Fruit fly (Drosophila melanogaster) whole organism, embryonic: ENCODE results near the gene Srpk79D.

Source experiments
- Ada2b ChIP-seq: fragments of 200-800 bp; sonication (Bioruptor generic); IDR thresholded peaks from 2 replicates; pipeline ENCODE4 v1.3.6; 2022; ENCODE audit warnings: missing biosample characterization, missing genetic modification characterization
- Bgb ChIP-seq: fragments of 200-800 bp; sonication (Bioruptor generic); IDR thresholded peaks from 2 replicates; pipeline ENCODE4 v1.3.6; 2022; ENCODE audit warnings: missing biosample characterization, missing genetic modification characterization; ENCODE audit not compliant: partially characterized antibody
- Bteb2 ChIP-seq: fragments of 200-800 bp; sonication (Bioruptor generic); optimal IDR thresholded peaks from 2 replicates; lab custom pipeline; 2016; ENCODE audit warnings: missing biosample characterization, missing genetic modification characterization
- CG10321 ChIP-seq: fragments of 200-800 bp; sonication (Bioruptor generic); IDR thresholded peaks from 2 replicates; pipeline ENCODE4 v1.3.6; 2022; ENCODE audit warnings: missing biosample characterization, missing genetic modification characterization
- CG11456 ChIP-seq: fragments of 200-800 bp; sonication (Bioruptor generic); IDR thresholded peaks from 3 replicates; pipeline ENCODE4 v1.3.6; 2022; ENCODE audit warnings: missing biosample characterization, missing genetic modification characterization
- CG13123 ChIP-seq: fragments of 200-800 bp; sonication (Bioruptor generic); optimal IDR thresholded peaks from 2 replicates; lab custom pipeline; 2016; ENCODE audit warnings: missing biosample characterization, missing genetic modification characterization
- CG15514 ChIP-seq: fragments of 200-800 bp; sonication (Bioruptor generic); optimal IDR thresholded peaks from 3 replicates; lab custom pipeline; 2017; ENCODE audit warnings: missing biosample characterization, missing genetic modification characterization, mild to moderate bottlenecking, moderate library complexity, missing genetic modification reagents
- CG1602 ChIP-seq: fragments of 200-800 bp; sonication (Bioruptor generic); optimal IDR thresholded peaks from 3 replicates; lab custom pipeline; 2016; ENCODE audit warnings: missing biosample characterization, missing genetic modification characterization
- CG1832 ChIP-seq: fragments of 200-800 bp; sonication (Bioruptor generic); optimal IDR thresholded peaks from 2 replicates; lab custom pipeline; 2017; ENCODE audit warnings: missing biosample characterization, mild to moderate bottlenecking, missing genetic modification characterization, inconsistent platforms
- CG2678 ChIP-seq: fragments of 200-800 bp; sonication (Bioruptor generic); optimal IDR thresholded peaks from 3 replicates; lab custom pipeline; 2019; ENCODE audit warnings: missing biosample characterization, mild to moderate bottlenecking, missing genetic modification characterization, moderate library complexity
- CG30020 ChIP-seq: fragments of 200-800 bp; optimal IDR thresholded peaks from 2 replicates; lab custom pipeline; 2019; ENCODE audit warnings: missing biosample characterization, mild to moderate bottlenecking, missing genetic modification characterization, moderate library complexity
- CG3065 ChIP-seq: fragments of 200-800 bp; sonication (Bioruptor generic); optimal IDR thresholded peaks from 2 replicates; lab custom pipeline; 2016; ENCODE audit warnings: missing biosample characterization, missing genetic modification characterization
- CG6175 ChIP-seq: fragments of 200-800 bp; sonication (Bioruptor generic); IDR thresholded peaks from 3 replicates; pipeline ENCODE4 v1.3.6; 2022; ENCODE audit warnings: missing biosample characterization, missing genetic modification characterization
- CG6254 ChIP-seq: fragments of 200-800 bp; sonication (Bioruptor generic); optimal IDR thresholded peaks from 3 replicates; lab custom pipeline; 2017; ENCODE audit warnings: mild to moderate bottlenecking, missing biosample characterization, missing genetic modification reagents, missing genetic modification characterization
- CG8089 ChIP-seq: fragments of 200-800 bp; sonication (Bioruptor generic); optimal IDR thresholded peaks from 3 replicates; lab custom pipeline; 2016; ENCODE audit warnings: missing biosample characterization, missing genetic modification characterization
- CG8388 ChIP-seq: fragments of 200-800 bp; sonication (Bioruptor generic); optimal IDR thresholded peaks from 2 replicates; lab custom pipeline; 2019; ENCODE audit warnings: missing biosample characterization, mild to moderate bottlenecking, missing genetic modification characterization, moderate library complexity
- CoRest ChIP-seq: fragments of 200-800 bp; sonication (Bioruptor generic); optimal IDR thresholded peaks from 3 replicates; lab custom pipeline; 2018; ENCODE audit warnings: missing biosample characterization, mild to moderate bottlenecking, missing genetic modification characterization, moderate library complexity
- CrebB ChIP-seq: fragments of 200-800 bp; sonication (Bioruptor generic); optimal IDR thresholded peaks from 3 replicates; lab custom pipeline; 2018; ENCODE audit warnings: missing biosample characterization, mild to moderate bottlenecking, missing genetic modification characterization
- Dip3 ChIP-seq: fragments of 200-800 bp; sonication (Bioruptor generic); optimal IDR thresholded peaks from 3 replicates; lab custom pipeline; 2016; ENCODE audit warnings: missing biosample characterization, missing genetic modification characterization
- Doc3 ChIP-seq: fragments of 200-800 bp; sonication (Bioruptor generic); IDR thresholded peaks from 3 replicates; pipeline ENCODE4 v1.3.6; 2022; ENCODE audit warnings: missing biosample characterization, missing genetic modification characterization; ENCODE audit not compliant: partially characterized antibody
- E2f2 ChIP-seq: fragments of 200-800 bp; sonication (Bioruptor generic); IDR thresholded peaks from 2 replicates; pipeline ENCODE4 v1.3.6; 2022; ENCODE audit warnings: missing biosample characterization, missing genetic modification characterization
- Ets97D ChIP-seq: fragments of 200-800 bp; sonication (Bioruptor generic); optimal IDR thresholded peaks from 3 replicates; lab custom pipeline; 2016; ENCODE audit warnings: missing biosample characterization, missing genetic modification characterization
- HHEX ChIP-seq: fragments of 200-800 bp; sonication (Bioruptor generic); optimal IDR thresholded peaks from 3 replicates; lab custom pipeline; 2017; ENCODE audit warnings: missing biosample characterization, mild to moderate bottlenecking, missing genetic modification characterization, missing genetic modification reagents
- Lim3 ChIP-seq: fragments of 200-800 bp; sonication (Bioruptor generic); IDR thresholded peaks from 2 replicates; pipeline ENCODE4 v1.3.6; 2022; ENCODE audit warnings: missing biosample characterization, missing genetic modification characterization
- MBD-R2 ChIP-seq: fragments of 200-800 bp; sonication (Bioruptor generic); IDR thresholded peaks from 2 replicates; pipeline ENCODE4 v1.3.6; 2022; ENCODE audit warnings: missing biosample characterization, missing genetic modification characterization
- Max ChIP-seq: fragments of 200-800 bp; sonication (Bioruptor generic); optimal IDR thresholded peaks from 2 replicates; lab custom pipeline; 2016; ENCODE audit warnings: missing biosample characterization, mild to moderate bottlenecking, missing genetic modification characterization
- NC2α ChIP-seq: fragments of 200-800 bp; sonication (Bioruptor generic); optimal IDR thresholded peaks from 2 replicates; lab custom pipeline; 2016; ENCODE audit warnings: missing biosample characterization, missing genetic modification characterization
- NfI ChIP-seq: fragments of 200-800 bp; sonication (Bioruptor generic); optimal IDR thresholded peaks from 3 replicates; lab custom pipeline; 2018; ENCODE audit warnings: missing biosample characterization, mild to moderate bottlenecking, missing genetic modification characterization, moderate library complexity
- Sin3A ChIP-seq: fragments of >200 bp; optimal IDR thresholded peaks from 2 replicates; lab custom pipeline; 2018
- Sox100B ChIP-seq: fragments of 200-800 bp; sonication (Bioruptor generic); optimal IDR thresholded peaks from 3 replicates; lab custom pipeline; 2018; ENCODE audit warnings: missing biosample characterization, mild to moderate bottlenecking, missing genetic modification characterization
- Sox102F ChIP-seq: fragments of 200-800 bp; sonication (Bioruptor generic); optimal IDR thresholded peaks from 2 replicates; lab custom pipeline; 2018; ENCODE audit warnings: missing biosample characterization, mild to moderate bottlenecking, missing genetic modification characterization, moderate library complexity
- Ssrp ChIP-seq: fragments of 200-800 bp; sonication (Bioruptor generic); optimal IDR thresholded peaks from 2 replicates; lab custom pipeline; 2018; ENCODE audit warnings: missing biosample characterization, mild to moderate bottlenecking, missing genetic modification characterization, moderate library complexity
- ac ChIP-seq: fragments of 200-800 bp; sonication (Bioruptor generic); optimal IDR thresholded peaks from 3 replicates; lab custom pipeline; 2017; ENCODE audit warnings: missing biosample characterization, mild to moderate bottlenecking, missing genetic modification characterization
- ara ChIP-seq: fragments of 200-800 bp; sonication (Bioruptor generic); IDR thresholded peaks from 2 replicates; pipeline ENCODE4 v1.3.6; 2022; ENCODE audit warnings: missing biosample characterization, missing genetic modification characterization
- bcd ChIP-seq: fragments of 200-800 bp; sonication (Bioruptor generic); optimal IDR thresholded peaks from 2 replicates; lab custom pipeline; 2017; ENCODE audit warnings: missing biosample characterization, mild to moderate bottlenecking, missing genetic modification characterization
- croc ChIP-seq: fragments of 200-800 bp; sonication (Bioruptor generic); conservative IDR thresholded peaks from 3 replicates; pipeline ENCODE4 v1.3.6; 2022; ENCODE audit warnings: missing biosample characterization, missing genetic modification characterization
- dati ChIP-seq: fragments of 200-800 bp; sonication (Bioruptor generic); IDR thresholded peaks from 2 replicates; pipeline ENCODE4 v1.3.6; 2022; ENCODE audit warnings: missing biosample characterization, missing genetic modification characterization
- dmrt11E ChIP-seq: fragments of 200-800 bp; sonication (Bioruptor generic); optimal IDR thresholded peaks from 3 replicates; lab custom pipeline; 2018; ENCODE audit warnings: missing biosample characterization, mild to moderate bottlenecking, missing genetic modification characterization, moderate library complexity
- dysf ChIP-seq: fragments of 200-800 bp; sonication (Bioruptor generic); IDR thresholded peaks from 3 replicates; pipeline ENCODE4 v1.3.6; 2022; ENCODE audit warnings: missing biosample characterization, missing genetic modification characterization
- esg ChIP-seq: fragments of 200-800 bp; sonication (Bioruptor generic); conservative IDR thresholded peaks from 2 replicates; pipeline ENCODE4 v1.3.6; 2022; ENCODE audit warnings: missing biosample characterization, missing genetic modification characterization
- gfzf ChIP-seq: fragments of 200-800 bp; sonication (Bioruptor generic); optimal IDR thresholded peaks from 2 replicates; lab custom pipeline; 2016; ENCODE audit warnings: missing biosample characterization, mild to moderate bottlenecking, missing genetic modification characterization, moderate library complexity
- grn ChIP-seq: fragments of 200-800 bp; sonication (Bioruptor generic); optimal IDR thresholded peaks from 3 replicates; lab custom pipeline; 2017; ENCODE audit warnings: missing biosample characterization, missing genetic modification characterization
- jigr1 ChIP-seq: fragments of 200-800 bp; sonication (Bioruptor generic); IDR thresholded peaks from 3 replicates; pipeline ENCODE4 v1.3.6; 2022; ENCODE audit warnings: missing biosample characterization, missing genetic modification characterization
- nom ChIP-seq: fragments of 200-800 bp; sonication (Bioruptor generic); optimal IDR thresholded peaks from 2 replicates; lab custom pipeline; 2017; ENCODE audit warnings: missing biosample characterization, missing genetic modification characterization, mild to moderate bottlenecking, moderate library complexity, missing genetic modification reagents
- p53 ChIP-seq: fragments of 200-800 bp; sonication (Bioruptor generic); optimal IDR thresholded peaks from 2 replicates; lab custom pipeline; 2016; ENCODE audit warnings: missing biosample characterization, missing genetic modification characterization
- sens-2 ChIP-seq: fragments of 200-800 bp; sonication (Bioruptor generic); IDR thresholded peaks from 2 replicates; pipeline ENCODE4 v1.3.6; 2022; ENCODE audit warnings: missing biosample characterization, missing genetic modification characterization
- sna ChIP-seq: fragments of 200-800 bp; sonication (Bioruptor generic); IDR thresholded peaks from 2 replicates; pipeline ENCODE4 v1.3.6; 2022; ENCODE audit warnings: missing biosample characterization, missing genetic modification characterization; ENCODE audit not compliant: partially characterized antibody
- tgo ChIP-seq: fragments of 200-800 bp; sonication (Bioruptor generic); IDR thresholded peaks from 3 replicates; pipeline ENCODE4 v1.3.6; 2022; ENCODE audit warnings: missing biosample characterization, missing genetic modification characterization
- twi ChIP-seq: fragments of 200-800 bp; optimal IDR thresholded peaks from 2 replicates; lab custom pipeline; 2019; ENCODE audit warnings: missing biosample characterization, mild to moderate bottlenecking, missing genetic modification characterization, moderate library complexity
- wek ChIP-seq: fragments of 200-800 bp; sonication (Bioruptor generic); optimal IDR thresholded peaks from 3 replicates; lab custom pipeline; 2018; ENCODE audit warnings: missing biosample characterization, mild to moderate bottlenecking, missing genetic modification characterization, moderate library complexity

Srpk79D gene

DNA sequence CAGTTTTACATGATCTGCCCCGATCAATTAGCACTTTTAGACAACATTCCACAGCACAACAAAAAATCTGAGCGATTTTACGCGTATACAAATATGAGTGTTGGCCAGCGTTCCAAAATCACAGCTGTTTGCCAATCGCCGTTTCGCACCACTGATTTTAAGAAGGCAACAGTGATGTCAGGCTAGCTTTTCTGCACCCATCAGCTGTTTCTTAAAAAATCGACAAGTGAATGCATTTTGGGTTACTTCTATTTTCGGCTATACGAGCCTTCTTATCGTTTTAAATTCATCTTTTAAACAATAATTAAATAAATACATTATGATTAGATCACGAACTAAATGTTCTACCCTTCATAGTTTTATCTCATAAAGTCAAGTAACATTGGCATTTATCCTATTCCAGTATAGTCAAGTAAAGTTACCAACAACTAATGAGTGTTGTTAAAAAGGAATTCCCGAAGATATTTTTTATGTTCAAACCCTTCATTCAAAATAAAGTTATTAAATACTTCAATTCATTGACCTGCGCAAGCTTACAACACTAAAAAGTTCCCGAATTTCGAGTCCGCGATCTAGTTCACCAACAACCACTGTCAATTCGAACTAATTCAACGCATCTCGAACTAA lies 10.9 kb upstream of the Srpk79D start, which contains the start of the genes Rich and Ddx1 (continued):
- peak; percentile 58 for TF ChIP-seq NfI (GFP tag; lab: Kevin White, UChicago)
- TF ChIP-seq Sox100B (GFP tag; lab: Kevin White, UChicago): no peak
- TF ChIP-seq Bgb (GFP tag; lab: Robert Waterston, UW): no peak
- TF ChIP-seq HHEX: peak; percentile 38
- no peak for TF ChIP-seq sna (GFP tag; lab: Robert Waterston, UW)
- TF ChIP-seq nom (GFP tag; lab: Kevin White, UChicago): no peak
- peak; percentile 55 for TF ChIP-seq dmrt11E (tag; lab: Kevin White, UChicago)
- TF ChIP-seq CG6175: no peak
- no peak for TF ChIP-seq croc (GFP tag; lab: Robert Waterston, UW)
- TF ChIP-seq CG2678 (tag; lab: Kevin White, UChicago): peak; percentile 30
- TF ChIP-seq CG15514 (GFP tag; lab: Kevin White, UChicago): peak; percentile 98
- TF ChIP-seq Ssrp (tag; lab: Kevin White, UChicago): peak; percentile 21
- peak; percentile 49 for TF ChIP-seq CG6254 (GFP tag; lab: Kevin White, UChicago)
- TF ChIP-seq jigr1 (GFP tag; lab: Robert Waterston, UW): no peak
- TF ChIP-seq esg (GFP tag; lab: Robert Waterston, UW): no peak
- TF ChIP-seq Dip3: peak; percentile 8
- TF ChIP-seq Bteb2 (GFP tag; lab: Kevin White, UChicago): peak; percentile 66
- TF ChIP-seq dati (GFP tag; lab: Robert Waterston, UW): no peak
- peak; percentile 35 for TF ChIP-seq CG3065
- TF ChIP-seq grn: no peak
- peak; percentile 73 for TF ChIP-seq CoRest
- no peak for TF ChIP-seq p53
- peak; percentile 19 for TF ChIP-seq Ets97D (GFP tag; lab: Kevin White, UChicago)
- TF ChIP-seq CG8089 (GFP tag; lab: Kevin White, UChicago): no peak
- no peak for TF ChIP-seq CG1832 (GFP tag; lab: Kevin White, UChicago)
- TF ChIP-seq MBD-R2 (GFP tag; lab: Robert Waterston, UW): peak; percentile 96
- TF ChIP-seq CG30020: peak; percentile 43
- TF ChIP-seq ara (GFP tag; lab: Robert Waterston, UW): no peak
- no peak for TF ChIP-seq Ada2b
- no peak for TF ChIP-seq Lim3
- TF ChIP-seq Sin3A: peak; percentile 13
- TF ChIP-seq Doc3 (GFP tag; lab: Robert Waterston, UW): no peak
- TF ChIP-seq ac: no peak
- TF ChIP-seq gfzf (GFP tag; lab: Kevin White, UChicago): no peak
- TF ChIP-seq NC2α (GFP tag; lab: Kevin White, UChicago): no peak
- TF ChIP-seq dysf (GFP tag; lab: Robert Waterston, UW): 0 out of 3 replicates have a peak, but pooled peaks have one; percentile 35
- no peak for TF ChIP-seq CG8388
- no peak for TF ChIP-seq wek (GFP tag; lab: Kevin White, UChicago)
- peak; percentile 6; the same call in 1 of the 3 replicates for TF ChIP-seq CG11456
- TF ChIP-seq CrebB (tag; lab: Kevin White, UChicago): peak; percentile 25
- no peak for TF ChIP-seq Sox102F (GFP tag; lab: Kevin White, UChicago)
- no peak for TF ChIP-seq tgo (GFP tag; lab: Robert Waterston, UW)
- peak; percentile 62 for TF ChIP-seq bcd (GFP tag; lab: Kevin White, UChicago)
- peak; percentile 55; the same call in 1 of the 2 replicates for TF ChIP-seq sens-2
- peak; percentile 65 for TF ChIP-seq Max (GFP tag; lab: Kevin White, UChicago)
- TF ChIP-seq E2f2: no peak
- TF ChIP-seq CG13123 (GFP tag; lab: Kevin White, UChicago): peak; percentile 33
- TF ChIP-seq CG10321 (GFP tag; lab: Robert Waterston, UW): no peak
- peak; percentile 18 for TF ChIP-seq twi (tag; lab: Kevin White, UChicago)
- peak; percentile 46 for TF ChIP-seq CG1602 (GFP tag; lab: Kevin White, UChicago)
